Worm (Caenorhabditis elegans) whole organism, L1 larva: Measurements from ENCODE around the gene pinn-4.
A peak's percentile ranks its signal among the peaks of the same experiment; 100 is the strongest.

Source experiments
- C16A3.4 ChIP-seq: fragments of 150-350 bp; optimal IDR thresholded peaks from 2 replicates; lab custom pipeline; 2014; ENCODE audit warnings: missing biosample characterization, missing genetic modification characterization
- Y116A8C.19 ChIP-seq: sonication (generic microtip); optimal IDR thresholded peaks from 2 replicates; lab custom pipeline; 2016; ENCODE audit warnings: missing compliant biosample characterization, missing genetic modification characterization, borderline replicate concordance
- aha-1 ChIP-seq: fragments of 150-350 bp; optimal IDR thresholded peaks from 2 replicates; lab custom pipeline; 2014; ENCODE audit warnings: missing biosample characterization, missing genetic modification characterization
- alr-1 ChIP-seq: fragments of 200-800 bp; sonication (Bioruptor generic); optimal IDR thresholded peaks from 2 replicates; lab custom pipeline; 2018; ENCODE audit warnings: borderline replicate concordance, mild to moderate bottlenecking, missing genetic modification characterization, missing compliant biosample characterization
- aly-2 ChIP-seq: fragments of 150-350 bp; optimal IDR thresholded peaks from 2 replicates; lab custom pipeline; 2014; ENCODE audit warnings: missing biosample characterization, missing genetic modification characterization
- ceh-63 ChIP-seq: fragments of 200-800 bp; sonication (Bioruptor generic); optimal IDR thresholded peaks from 2 replicates; lab custom pipeline; 2018; ENCODE audit warnings: mild to moderate bottlenecking, missing genetic modification characterization, missing compliant biosample characterization
- ceh-82 ChIP-seq, 3 experiments: fragments of 150-350 bp in 1 of 3; sonication (generic microtip) in 2 of 3; optimal IDR thresholded peaks; 2 replicates each; lab custom pipeline; 2014 to 2017; ENCODE audit warnings: missing biosample characterization in 3 of 3, missing genetic modification characterization in 3 of 3
- ceh-90 ChIP-seq: sonication (generic microtip); optimal IDR thresholded peaks from 2 replicates; lab custom pipeline; 2016; ENCODE audit warnings: missing genetic modification characterization, missing compliant biosample characterization
- ces-1 ChIP-seq: fragments of 150-350 bp; optimal IDR thresholded peaks from 2 replicates; lab custom pipeline; 2014; ENCODE audit warnings: missing biosample characterization, missing genetic modification reagents, missing genetic modification characterization
- dpl-1 ChIP-seq, 3 experiments: fragments of 150-350 bp in 2 of 3; sonication (generic microtip) in 1 of 3; optimal IDR thresholded peaks; 2 replicates each; lab custom pipeline; 2014 to 2017; ENCODE audit warnings: missing biosample characterization in 3 of 3, missing genetic modification characterization in 3 of 3, missing genetic modification reagents in 3 of 3
- dsc-1 ChIP-seq: sonication (generic microtip); optimal IDR thresholded peaks from 2 replicates; lab custom pipeline; 2016; ENCODE audit warnings: mild to moderate bottlenecking, missing genetic modification characterization, missing compliant biosample characterization
- efl-1 ChIP-seq, 4 experiments: fragments of 150-350 bp; optimal IDR thresholded peaks in 3 of 4; peaks in 1 of 4; 1 replicate in 1 of 4; 2 replicates in 3 of 4; lab custom pipeline; 2014; ENCODE audit warnings: missing biosample characterization in 2 of 4, missing genetic modification characterization in 2 of 4, missing genetic modification reagents in 2 of 4
- efl-3 ChIP-seq: fragments of 200-800 bp; sonication (Bioruptor generic); optimal IDR thresholded peaks from 2 replicates; lab custom pipeline; 2018; ENCODE audit warnings: mild to moderate bottlenecking, missing genetic modification characterization, missing compliant biosample characterization
- egl-13 ChIP-seq: sonication (generic microtip); optimal IDR thresholded peaks from 2 replicates; lab custom pipeline; 2016; ENCODE audit warnings: missing genotype, missing genetic modification reagents, missing genetic modification characterization, missing compliant biosample characterization
- elt-2 ChIP-seq: sonication (generic microtip); optimal IDR thresholded peaks from 2 replicates; lab custom pipeline; 2016; ENCODE audit warnings: missing genetic modification characterization, mild to moderate bottlenecking, inconsistent platforms, missing compliant biosample characterization, missing genetic modification reagents
- ets-5 ChIP-seq: fragments of 200-800 bp; sonication (Bioruptor generic); IDR thresholded peaks from 2 replicates; pipeline ENCODE4 v1.3.6; 2022; ENCODE audit warnings: missing genetic modification characterization, missing compliant biosample characterization
- fkh-4 ChIP-seq: sonication (generic microtip); optimal IDR thresholded peaks from 2 replicates; lab custom pipeline; 2016; ENCODE audit warnings: missing compliant biosample characterization, missing genetic modification characterization, borderline replicate concordance
- fos-1 ChIP-seq: fragments of 150-350 bp; optimal IDR thresholded peaks from 2 replicates; lab custom pipeline; 2014; ENCODE audit warnings: missing biosample characterization, missing genetic modification characterization
- irx-1 ChIP-seq: sonication (generic microtip); optimal IDR thresholded peaks from 2 replicates; lab custom pipeline; 2016; ENCODE audit warnings: missing genetic modification characterization, missing compliant biosample characterization
- isw-1 ChIP-seq: fragments of 200-800 bp; sonication (Bioruptor generic); IDR thresholded peaks from 2 replicates; pipeline ENCODE4 v1.3.6; 2022; ENCODE audit warnings: missing genetic modification characterization, missing compliant biosample characterization
- lin-14 ChIP-seq: fragments of 200-800 bp; sonication (Bioruptor generic); optimal IDR thresholded peaks from 2 replicates; lab custom pipeline; 2018; ENCODE audit warnings: mild to moderate bottlenecking, missing genetic modification characterization, moderate library complexity, missing compliant biosample characterization
- lin-15B ChIP-seq: fragments of 150-350 bp; sonication (generic microtip); optimal IDR thresholded peaks from 3 replicates; lab custom pipeline; 2014; ENCODE audit warnings: missing biosample characterization, missing genetic modification characterization
- lin-35 ChIP-seq, 2 experiments: fragments of 150-350 bp; optimal IDR thresholded peaks; 2 replicates each; lab custom pipeline; 2014; ENCODE audit warnings: missing biosample characterization in 2 of 2, missing genetic modification characterization in 2 of 2, missing genetic modification reagents in 2 of 2
- lin-39 ChIP-seq: fragments of 150-350 bp; optimal IDR thresholded peaks from 2 replicates; lab custom pipeline; 2014; ENCODE audit warnings: missing biosample characterization, missing genetic modification reagents, missing genetic modification characterization
- lsy-2 ChIP-seq, 2 experiments: fragments of 150-350 bp; optimal IDR thresholded peaks; 2 replicates each; lab custom pipeline; 2014; ENCODE audit warnings: missing biosample characterization in 2 of 2, missing genetic modification characterization in 2 of 2
- mab-9 ChIP-seq: fragments of 200-800 bp; sonication (Bioruptor generic); IDR thresholded peaks from 2 replicates; pipeline ENCODE4 v1.3.6; 2022; ENCODE audit warnings: missing genetic modification reagents, missing genetic modification characterization, missing compliant biosample characterization
- nhr-12 ChIP-seq: sonication (generic microtip); optimal IDR thresholded peaks from 2 replicates; lab custom pipeline; 2017; ENCODE audit warnings: missing biosample characterization, missing genetic modification characterization
- nhr-20 ChIP-seq: sonication (generic microtip); optimal IDR thresholded peaks from 2 replicates; lab custom pipeline; 2016; ENCODE audit warnings: mild to moderate bottlenecking, missing genetic modification characterization, missing compliant biosample characterization
- nhr-28 ChIP-seq: fragments of 150-350 bp; optimal IDR thresholded peaks from 2 replicates; lab custom pipeline; 2014; ENCODE audit warnings: missing biosample characterization, missing genetic modification characterization
- nhr-77 ChIP-seq: fragments of 150-350 bp; optimal IDR thresholded peaks from 2 replicates; lab custom pipeline; 2014; ENCODE audit warnings: missing biosample characterization, missing genetic modification characterization
- nhr-84 ChIP-seq: sonication (generic microtip); optimal IDR thresholded peaks from 2 replicates; lab custom pipeline; 2017; ENCODE audit warnings: missing biosample characterization, missing genetic modification characterization
- nhr-90 ChIP-seq: sonication (generic microtip); optimal IDR thresholded peaks from 2 replicates; lab custom pipeline; 2016; ENCODE audit warnings: mild to moderate bottlenecking, missing genetic modification characterization, missing compliant biosample characterization; ENCODE audit not compliant: poor library complexity
- pax-3 ChIP-seq: fragments of 200-800 bp; sonication (Bioruptor generic); optimal IDR thresholded peaks from 2 replicates; lab custom pipeline; 2018; ENCODE audit warnings: mild to moderate bottlenecking, missing genetic modification characterization, moderate library complexity, missing compliant biosample characterization
- pqm-1 ChIP-seq: sonication (generic microtip); optimal IDR thresholded peaks from 3 replicates; lab custom pipeline; 2017; ENCODE audit warnings: missing biosample characterization, missing genetic modification characterization
- rnt-1 ChIP-seq: sonication (generic microtip); optimal IDR thresholded peaks from 2 replicates; lab custom pipeline; 2016; ENCODE audit warnings: mild to moderate bottlenecking, missing genetic modification characterization, moderate library complexity, missing compliant biosample characterization
- skn-1 ChIP-seq: fragments of 150-350 bp; optimal IDR thresholded peaks from 2 replicates; lab custom pipeline; 2014; ENCODE audit warnings: missing biosample characterization, missing genetic modification characterization
- snpc-4 ChIP-seq: fragments of 150-350 bp; optimal IDR thresholded peaks from 2 replicates; lab custom pipeline; 2014; ENCODE audit warnings: missing biosample characterization, missing genetic modification characterization
- sptf-1 ChIP-seq: fragments of 150-350 bp; optimal IDR thresholded peaks from 2 replicates; lab custom pipeline; 2014; ENCODE audit warnings: missing biosample characterization, missing genetic modification characterization
- sup-37 ChIP-seq: fragments of 200-800 bp; sonication (Bioruptor generic); optimal IDR thresholded peaks from 2 replicates; lab custom pipeline; 2018; ENCODE audit warnings: mild to moderate bottlenecking, missing genetic modification characterization, missing compliant biosample characterization
- tlp-1 ChIP-seq: fragments of 150-350 bp; optimal IDR thresholded peaks from 2 replicates; lab custom pipeline; 2014; ENCODE audit warnings: missing biosample characterization, missing genetic modification characterization
- unc-130 ChIP-seq: fragments of 150-350 bp; optimal IDR thresholded peaks from 2 replicates; lab custom pipeline; 2017; ENCODE audit warnings: missing biosample characterization, missing genetic modification characterization, inconsistent platforms
- unc-30 ChIP-seq: sonication (generic microtip); optimal IDR thresholded peaks from 2 replicates; lab custom pipeline; 2017; ENCODE audit warnings: missing biosample characterization, missing genetic modification characterization
- unc-86 ChIP-seq: sonication (generic microtip); optimal IDR thresholded peaks from 2 replicates; lab custom pipeline; 2016; ENCODE audit warnings: missing genetic modification characterization, missing compliant biosample characterization
- vab-15 ChIP-seq: sonication (generic microtip); optimal IDR thresholded peaks from 2 replicates; lab custom pipeline; 2017; ENCODE audit warnings: missing genotype, mild to moderate bottlenecking, missing genetic modification characterization, missing compliant biosample characterization
- zag-1 ChIP-seq: fragments of 150-350 bp; optimal IDR thresholded peaks from 2 replicates; lab custom pipeline; 2014; ENCODE audit warnings: missing biosample characterization, missing genetic modification characterization
- ztf-11 ChIP-seq, 2 experiments: sonication (generic microtip); optimal IDR thresholded peaks; 2 replicates each; lab custom pipeline; 2016 to 2017; ENCODE audit warnings: missing genetic modification characterization in 2 of 2, missing biosample characterization in 1 of 2, missing compliant biosample characterization in 1 of 2
- ztf-4 ChIP-seq: fragments of 150-350 bp; optimal IDR thresholded peaks from 2 replicates; lab custom pipeline; 2014; ENCODE audit warnings: missing biosample characterization, missing genetic modification characterization

Gene pinn-4

DNA sequence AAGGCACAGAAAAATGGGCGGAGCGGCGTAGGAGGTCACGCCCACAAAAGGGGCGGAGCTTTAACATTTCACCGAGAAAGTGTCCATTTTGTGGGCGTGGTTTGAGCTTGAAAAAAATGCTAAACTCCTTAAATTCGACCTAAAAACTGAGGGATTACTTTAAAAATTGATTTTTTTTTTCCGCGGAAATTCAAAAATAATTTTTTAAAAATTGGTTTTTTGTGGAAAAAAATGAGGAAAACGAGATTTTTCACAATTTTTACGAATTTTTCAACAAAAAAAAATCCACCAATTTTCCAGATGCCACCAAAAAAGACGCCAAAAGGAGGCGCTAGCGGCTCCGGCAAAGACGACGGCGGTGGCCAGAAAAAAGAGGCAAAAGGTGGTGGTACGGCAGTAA lies at the start of gene pinn-4:
TSS of gene pinn-4 (plus strand) at position 301 of the 400 bp plus-strand sequence.
- TF ChIP-seq nhr-12 (tag; lab: Kevin White, UChicago) (no peak), nhr-77 (tag; lab: Kevin White, UChicago) (no peak), unc-30 (tag; lab: Kevin White, UChicago) (no peak), ets-5 (no peak), vab-15 (tag; lab: Kevin White, UChicago) (no peak), nhr-84 (tag; lab: Kevin White, UChicago) (no peak), lin-14 (no peak), unc-130 (tag; lab: Kevin White, UChicago) (no peak), nhr-20 (tag; lab: Kevin White, UChicago) (no peak)

DNA sequence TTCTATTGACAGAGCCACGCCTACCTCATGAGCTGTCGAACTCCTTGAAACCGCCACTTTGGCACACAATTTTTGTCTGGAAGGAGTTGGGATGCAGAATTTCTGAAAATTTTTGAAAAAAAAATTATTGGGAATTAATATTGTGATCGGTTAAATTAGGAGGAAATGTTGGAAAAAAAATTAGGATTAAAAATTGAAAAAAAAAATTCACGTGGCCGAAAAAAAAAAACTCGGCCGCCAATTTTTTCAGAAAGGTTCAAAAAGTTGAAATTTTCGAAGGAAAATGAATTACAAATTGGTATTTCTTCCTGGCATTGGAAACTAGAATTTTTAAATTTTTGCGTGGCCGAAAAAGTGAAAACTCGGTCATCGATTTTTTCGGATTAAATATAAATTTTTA lies 46.7 kb upstream of the pinn-4 start, which contains the start of gene dmsr-3:
TSS of gene dmsr-3 (minus strand) at position 101 of the 400 bp plus-strand sequence.
- TF ChIP-seq ceh-63 (GFP tag; lab: Kevin White, UChicago) (no peak), aly-2 (tag; lab: Kevin White, UChicago) (no peak), sptf-1 (no peak), zag-1 (tag; lab: Kevin White, UChicago) (no peak), lin-39 (tag; lab: Kevin White, UChicago) (no peak), dsc-1 (tag; lab: Kevin White, UChicago) (no peak), pqm-1 (tag; lab: Kevin White, UChicago) (no peak), egl-13 (no peak), unc-86 (no peak)

ce11 chrII:13367784-13368183 lies 35.0 kb upstream of the pinn-4 start:
- TF ChIP-seq snpc-4 (tag; lab: Kevin White, UChicago) (no peak), efl-1 (optimal IDR thresholded peaks at IDR 0.05; lab: Kevin White, UChicago) (no peak), efl-1 (GFP tag; optimal IDR thresholded peaks at IDR 0.05 in 1 of 2; lab: Kevin White, UChicago) (no peak), tlp-1 (tag; lab: Kevin White, UChicago) (no peak), isw-1 (GFP tag; lab: Robert Waterston, UW) (no peak), lsy-2 (tag; optimal IDR thresholded peaks at IDR 0.05; lab: Kevin White, UChicago) (no peak), ces-1 (GFP tag; lab: Kevin White, UChicago) (no peak), fkh-4 (tag; lab: Kevin White, UChicago) (no peak), rnt-1 (tag; lab: Kevin White, UChicago) (no peak), lin-39 (tag; lab: Kevin White, UChicago) (no peak)

DNA sequence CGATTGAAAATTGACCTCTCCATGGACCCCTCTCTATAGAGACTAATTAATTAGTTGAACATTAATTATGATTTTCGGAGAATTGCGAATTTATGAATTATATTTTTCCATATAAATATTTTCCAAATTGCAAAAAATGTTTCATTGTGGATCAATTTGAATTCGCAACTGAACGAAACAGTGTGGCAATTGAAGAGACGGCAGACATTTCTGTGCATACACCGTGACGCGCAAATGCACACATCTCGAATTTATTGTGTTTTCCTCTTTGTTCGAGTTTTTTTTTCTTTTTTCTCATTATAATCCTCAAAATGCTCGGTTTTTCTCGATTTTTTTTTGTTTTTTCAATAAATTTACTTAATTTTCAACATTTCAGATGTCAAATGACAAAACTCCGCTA lies 33.5 kb upstream of the pinn-4 start, which contains the start of gene Y48C3A.20:
TSS of gene Y48C3A.20 (plus strand) at position 377 of the 400 bp plus-strand sequence.
- TF ChIP-seq lin-35 (GFP tag; optimal IDR thresholded peaks at IDR 0.05; lab: Kevin White, UChicago): peak; percentile 85 to 86
- TF ChIP-seq ceh-90 (tag; lab: Kevin White, UChicago): no peak
- TF ChIP-seq elt-2 (tag; lab: Kevin White, UChicago): no peak
- no peak for TF ChIP-seq zag-1 (tag; lab: Kevin White, UChicago)
- TF ChIP-seq Y116A8C.19 (tag; lab: Kevin White, UChicago): no peak
- TF ChIP-seq ceh-82 (tag; optimal IDR thresholded peaks at IDR 0.05; lab: Kevin White, UChicago): peak; percentile 74 to 82 (median 81)
- TF ChIP-seq skn-1 (tag; lab: Kevin White, UChicago): peak; percentile 77
- peak in 1 of 2 experiments; percentile 13 for TF ChIP-seq ztf-11 (tag; optimal IDR thresholded peaks at IDR 0.05; lab: Kevin White, UChicago)
- peak; percentile 66 for TF ChIP-seq C16A3.4
- peak; percentile 49 for TF ChIP-seq lin-15B (tag; lab: Kevin White, UChicago)
- peak; percentile 67 for TF ChIP-seq irx-1 (tag; lab: Kevin White, UChicago)
- TF ChIP-seq aha-1 (tag; lab: Kevin White, UChicago): no peak
- TF ChIP-seq sup-37 (GFP tag; lab: Kevin White, UChicago): peak; percentile 8
- peak; percentile 77 for TF ChIP-seq unc-130 (tag; lab: Kevin White, UChicago)
- peak; percentile 79 to 84 (median 81) for TF ChIP-seq dpl-1 (GFP tag; optimal IDR thresholded peaks at IDR 0.05; lab: Kevin White, UChicago)
- no peak for TF ChIP-seq nhr-28 (tag; lab: Kevin White, UChicago)
- TF ChIP-seq lin-14: no peak
- TF ChIP-seq nhr-90: peak; percentile 74
- no peak for TF ChIP-seq alr-1 (tag; lab: Kevin White, UChicago)
- TF ChIP-seq mab-9 (GFP tag; lab: Robert Waterston, UW): no peak
- peak; percentile 83 to 85 for TF ChIP-seq lsy-2 (tag; optimal IDR thresholded peaks at IDR 0.05; lab: Kevin White, UChicago)
- TF ChIP-seq fos-1 (tag; lab: Kevin White, UChicago): peak; percentile 73
- TF ChIP-seq ztf-4 (tag; lab: Kevin White, UChicago): peak; percentile 70
- no peak for TF ChIP-seq nhr-77 (tag; lab: Kevin White, UChicago)
- peak; percentile 51 for TF ChIP-seq pax-3 (tag; lab: Kevin White, UChicago)
- no peak for TF ChIP-seq fkh-4 (tag; lab: Kevin White, UChicago)
- TF ChIP-seq efl-3 (GFP tag; lab: Kevin White, UChicago): no peak
